Worm (Caenorhabditis elegans) whole organism, L1 larva: ENCODE measurements around the gene Y37D8A.8.

Experiments used
- efl-1 ChIP-seq, 4 experiments: fragments of 150-350 bp; optimal IDR thresholded peaks in 3 of 4; peaks in 1 of 4; 1 replicate in 1 of 4; 2 replicates in 3 of 4; lab custom pipeline; 2014; ENCODE audit warnings: missing biosample characterization in 2 of 4, missing genetic modification characterization in 2 of 4, missing genetic modification reagents in 2 of 4
- lin-14 ChIP-seq: fragments of 200-800 bp; sonication (Bioruptor generic); optimal IDR thresholded peaks from 2 replicates; lab custom pipeline; 2018; ENCODE audit warnings: mild to moderate bottlenecking, missing genetic modification characterization, moderate library complexity, missing compliant biosample characterization
- lir-3 ChIP-seq: sonication (generic microtip); optimal IDR thresholded peaks from 2 replicates; lab custom pipeline; 2016; ENCODE audit warnings: mild to moderate bottlenecking, missing genetic modification characterization, moderate library complexity, missing compliant biosample characterization; ENCODE audit not compliant: poor library complexity
- nhr-84 ChIP-seq: sonication (generic microtip); optimal IDR thresholded peaks from 2 replicates; lab custom pipeline; 2017; ENCODE audit warnings: missing biosample characterization, missing genetic modification characterization
- rnt-1 ChIP-seq: sonication (generic microtip); optimal IDR thresholded peaks from 2 replicates; lab custom pipeline; 2016; ENCODE audit warnings: mild to moderate bottlenecking, missing genetic modification characterization, moderate library complexity, missing compliant biosample characterization

Y37D8A.8 gene

ce11 chrIII:12910365-12910764 is 45.6 kb downstream of the Y37D8A.8 start, which contains the start of gene flp-14:
flp-14 (plus strand) TSS chrIII:12910510.
- TF ChIP-seq rnt-1 (tag; lab: Kevin White, UChicago) (no peak), efl-1 (optimal IDR thresholded peaks at IDR 0.05; lab: Kevin White, UChicago) (no peak), efl-1 (GFP tag; optimal IDR thresholded peaks at IDR 0.05 in 1 of 2; lab: Kevin White, UChicago) (peak in 1 of 2 experiments; percentile 71)

ce11 chrIII:12916459-12916858 is 51.7 kb downstream of the Y37D8A.8 start:
- TF ChIP-seq lin-14 (GFP tag; lab: Kevin White, UChicago) (peak; percentile 24), nhr-84 (no peak), lir-3 (tag; lab: Kevin White, UChicago) (no peak)
